Fruit fly (Drosophila melanogaster): ENCODE results near the gene nocte.
A peak's percentile ranks its signal among the peaks of the same experiment; 100 is the strongest.

- TF ChIP-seq CG10543 (GFP tag; optimal IDR thresholded peaks at IDR 0.05) (peak; percentile 69), CG3065 (GFP tag; optimal IDR thresholded peaks at IDR 0.05) (peak; percentile 41), h (optimal IDR thresholded peaks at IDR 0.05) (no peak), hth (optimal IDR thresholded peaks at IDR 0.05) (no peak), CG14965 (GFP tag; optimal IDR thresholded peaks at IDR 0.05; ENCODE audit: borderline replicate concordance) (no peak), lilli (GFP tag; optimal IDR thresholded peaks at IDR 0.05) (peak; percentile 77), CG17186 (GFP tag; optimal IDR thresholded peaks at IDR 0.05) (peak; percentile 58), Ravus (GFP tag; IDR thresholded peaks at IDR 0.05) (no peak), CG10267 (tag; optimal IDR thresholded peaks at IDR 0.05) (peak; percentile 99), HHEX (GFP tag; optimal IDR thresholded peaks at IDR 0.05) (peak; percentile 41), CG8388 (GFP tag; optimal IDR thresholded peaks at IDR 0.05) (peak; percentile 15), sens-2 (GFP tag; IDR thresholded peaks at IDR 0.05) (no peak), danr (GFP tag; IDR thresholded peaks at IDR 0.05) (no peak), CG2129 (GFP tag; IDR thresholded peaks at IDR 0.05; ENCODE audit: partially characterized antibody) (peak; percentile 78)
These were observed 13.9 kb downstream of the nocte start, which contains the start of gene Neb-cGP for dm6 chrX:10460506-10461114.
